Worm (Caenorhabditis elegans) whole organism, L3 larva: ENCODE data around the gene E02H4.4.

Experiments used
- R02D3.7 ChIP-seq: fragments of 150-350 bp; optimal IDR thresholded peaks from 2 replicates; lab custom pipeline; 2014; ENCODE audit warnings: missing biosample characterization, missing genetic modification characterization
- ZK546.5 ChIP-seq: sonication (generic microtip); optimal IDR thresholded peaks from 2 replicates; lab custom pipeline; 2017; ENCODE audit warnings: missing biosample characterization, missing genetic modification characterization
- aly-2 ChIP-seq: fragments of 150-350 bp; optimal IDR thresholded peaks from 2 replicates; lab custom pipeline; 2014; ENCODE audit warnings: missing biosample characterization, missing genetic modification characterization
- ceh-16 ChIP-seq: sonication (generic microtip); optimal IDR thresholded peaks from 2 replicates; lab custom pipeline; 2017; ENCODE audit warnings: missing biosample characterization, missing genetic modification characterization
- ceh-28 ChIP-seq: fragments of 150-350 bp; optimal IDR thresholded peaks from 2 replicates; lab custom pipeline; 2014; ENCODE audit warnings: missing biosample characterization, missing genetic modification reagents, missing genetic modification characterization
- ceh-82 ChIP-seq: fragments of 150-350 bp; optimal IDR thresholded peaks from 2 replicates; lab custom pipeline; 2014; ENCODE audit warnings: missing biosample characterization, missing genetic modification characterization
- ceh-9 ChIP-seq: sonication (generic microtip); optimal IDR thresholded peaks from 2 replicates; lab custom pipeline; 2018; ENCODE audit warnings: missing biosample characterization, missing genetic modification characterization
- daf-12 ChIP-seq: fragments of 150-350 bp; optimal IDR thresholded peaks from 2 replicates; lab custom pipeline; 2014; ENCODE audit warnings: missing biosample characterization, missing genetic modification reagents, missing genetic modification characterization
- egl-27 ChIP-seq: sonication (generic microtip); optimal IDR thresholded peaks from 4 replicates; lab custom pipeline; 2017; ENCODE audit warnings: missing biosample characterization, missing genetic modification reagents, missing genetic modification characterization
- egl-5 ChIP-seq: fragments of 150-350 bp; optimal IDR thresholded peaks from 2 replicates; lab custom pipeline; 2017; ENCODE audit warnings: missing biosample characterization, missing genetic modification reagents, missing genetic modification characterization, inconsistent platforms
- elt-1 ChIP-seq: fragments of 150-350 bp; optimal IDR thresholded peaks from 2 replicates; lab custom pipeline; 2014; ENCODE audit warnings: missing biosample characterization, missing genetic modification characterization
- elt-2 ChIP-seq: sonication (generic microtip); optimal IDR thresholded peaks from 2 replicates; lab custom pipeline; 2016; ENCODE audit warnings: missing genetic modification reagents, mild to moderate bottlenecking, missing genetic modification characterization, missing compliant biosample characterization
- elt-3 ChIP-seq, 3 experiments: fragments of 150-350 bp in 1 of 3; sonication (generic microtip) in 2 of 3; optimal IDR thresholded peaks; 2 replicates in 2 of 3; 4 replicates in 1 of 3; lab custom pipeline; 2014 to 2017; ENCODE audit warnings: missing biosample characterization in 3 of 3, missing genetic modification characterization in 3 of 3
- eor-1 ChIP-seq, 2 experiments: fragments of 150-350 bp; optimal IDR thresholded peaks; 2 replicates each; lab custom pipeline; 2014 to 2018; ENCODE audit warnings: missing biosample characterization in 2 of 2, missing genetic modification characterization in 2 of 2
- fkh-10 ChIP-seq: sonication (generic microtip); optimal IDR thresholded peaks from 2 replicates; lab custom pipeline; 2017; ENCODE audit warnings: missing biosample characterization, missing genetic modification reagents, missing genetic modification characterization
- fkh-2 ChIP-seq: fragments of 150-350 bp; optimal IDR thresholded peaks from 2 replicates; lab custom pipeline; 2014; ENCODE audit warnings: missing biosample characterization, missing genetic modification reagents, missing genetic modification characterization
- hmg-11 ChIP-seq: sonication (generic microtip); optimal IDR thresholded peaks from 2 replicates; lab custom pipeline; 2016; ENCODE audit warnings: missing genetic modification characterization, missing compliant biosample characterization
- jun-1 ChIP-seq: fragments of 150-350 bp; optimal IDR thresholded peaks from 2 replicates; lab custom pipeline; 2014; ENCODE audit warnings: missing biosample characterization, missing genetic modification reagents, missing genetic modification characterization
- lin-15B ChIP-seq: fragments of 150-350 bp; optimal IDR thresholded peaks from 2 replicates; lab custom pipeline; 2014; ENCODE audit warnings: missing biosample characterization, missing genetic modification characterization
- lin-39 ChIP-seq: fragments of 150-350 bp; optimal IDR thresholded peaks from 2 replicates; lab custom pipeline; 2018; ENCODE audit warnings: missing biosample characterization, missing genetic modification reagents, missing genetic modification characterization
- lsy-12 ChIP-seq: sonication (generic microtip); optimal IDR thresholded peaks from 2 replicates; lab custom pipeline; 2016; ENCODE audit warnings: mild to moderate bottlenecking, missing genetic modification characterization, missing compliant biosample characterization
- mdl-1 ChIP-seq: fragments of 150-350 bp; optimal IDR thresholded peaks from 2 replicates; lab custom pipeline; 2014; ENCODE audit warnings: missing biosample characterization, missing genetic modification characterization
- mml-1 ChIP-seq: fragments of 150-350 bp; sonication (generic microtip); optimal IDR thresholded peaks from 3 replicates; lab custom pipeline; 2014; ENCODE audit warnings: missing biosample characterization, missing genetic modification characterization
- nfya-1 ChIP-seq: sonication (generic microtip); optimal IDR thresholded peaks from 2 replicates; lab custom pipeline; 2017; ENCODE audit warnings: missing genetic modification characterization, mild to moderate bottlenecking, missing compliant biosample characterization, antibody characterized with exemption, moderate library complexity; ENCODE audit not compliant: insufficient read depth
- nhr-11 ChIP-seq: fragments of 150-350 bp; optimal IDR thresholded peaks from 2 replicates; lab custom pipeline; 2014; ENCODE audit warnings: missing biosample characterization, missing genetic modification characterization
- nhr-12 ChIP-seq: fragments of 150-350 bp; optimal IDR thresholded peaks from 2 replicates; lab custom pipeline; 2014; ENCODE audit warnings: missing biosample characterization, missing genetic modification characterization
- nhr-23 ChIP-seq: fragments of 150-350 bp; optimal IDR thresholded peaks from 2 replicates; lab custom pipeline; 2014; ENCODE audit warnings: missing biosample characterization, missing genetic modification reagents, missing genetic modification characterization
- nhr-237 ChIP-seq: fragments of 150-350 bp; optimal IDR thresholded peaks from 2 replicates; lab custom pipeline; 2014; ENCODE audit warnings: missing biosample characterization, missing genetic modification characterization
- nhr-25 ChIP-seq: sonication (generic microtip); optimal IDR thresholded peaks from 2 replicates; lab custom pipeline; 2017; ENCODE audit warnings: missing biosample characterization, missing genetic modification characterization
- nhr-43 ChIP-seq: sonication (generic microtip); optimal IDR thresholded peaks from 2 replicates; lab custom pipeline; 2016; ENCODE audit warnings: mild to moderate bottlenecking, missing genetic modification characterization, missing compliant biosample characterization; ENCODE audit not compliant: poor library complexity, severe bottlenecking
- nhr-67 ChIP-seq: fragments of 150-350 bp; optimal IDR thresholded peaks from 2 replicates; lab custom pipeline; 2014; ENCODE audit warnings: missing biosample characterization, missing genetic modification characterization
- nhr-77 ChIP-seq: fragments of 150-350 bp; optimal IDR thresholded peaks from 2 replicates; lab custom pipeline; 2014; ENCODE audit warnings: missing biosample characterization, missing genetic modification characterization
- pha-4 ChIP-seq: fragments of 150-350 bp; optimal IDR thresholded peaks from 2 replicates; lab custom pipeline; 2014; ENCODE audit warnings: missing biosample characterization, missing genetic modification reagents, missing genetic modification characterization
- sea-2 ChIP-seq: fragments of 150-350 bp; sonication (generic microtip); optimal IDR thresholded peaks from 4 replicates; lab custom pipeline; 2014; ENCODE audit warnings: missing biosample characterization, missing genetic modification reagents, missing genetic modification characterization
- skn-1 ChIP-seq: fragments of 150-350 bp; optimal IDR thresholded peaks from 2 replicates; lab custom pipeline; 2014; ENCODE audit warnings: missing biosample characterization, missing genetic modification characterization
- snpc-4 ChIP-seq: fragments of 150-350 bp; optimal IDR thresholded peaks from 2 replicates; lab custom pipeline; 2014; ENCODE audit warnings: missing biosample characterization, missing genetic modification characterization
- tbx-2 ChIP-seq: sonication (generic microtip); optimal IDR thresholded peaks from 2 replicates; lab custom pipeline; 2016; ENCODE audit warnings: mild to moderate bottlenecking, missing genetic modification characterization, missing compliant biosample characterization
- unc-39 ChIP-seq: sonication (generic microtip); optimal IDR thresholded peaks from 4 replicates; lab custom pipeline; 2017; ENCODE audit warnings: missing biosample characterization, missing genetic modification characterization
- unc-62 ChIP-seq: fragments of 150-350 bp; sonication (generic microtip); optimal IDR thresholded peaks from 4 replicates; lab custom pipeline; 2014; ENCODE audit warnings: missing biosample characterization, missing genetic modification reagents, missing genetic modification characterization
- zag-1 ChIP-seq: fragments of 150-350 bp; optimal IDR thresholded peaks from 2 replicates; lab custom pipeline; 2014; ENCODE audit warnings: missing biosample characterization, missing genetic modification characterization
- ztf-11 ChIP-seq: fragments of 150-350 bp; optimal IDR thresholded peaks from 2 replicates; lab custom pipeline; 2014; ENCODE audit warnings: missing biosample characterization, missing genetic modification characterization
- ztf-4 ChIP-seq: fragments of 150-350 bp; optimal IDR thresholded peaks from 2 replicates; lab custom pipeline; 2014; ENCODE audit warnings: missing biosample characterization, missing genetic modification characterization

The E02H4.4 gene

DNA sequence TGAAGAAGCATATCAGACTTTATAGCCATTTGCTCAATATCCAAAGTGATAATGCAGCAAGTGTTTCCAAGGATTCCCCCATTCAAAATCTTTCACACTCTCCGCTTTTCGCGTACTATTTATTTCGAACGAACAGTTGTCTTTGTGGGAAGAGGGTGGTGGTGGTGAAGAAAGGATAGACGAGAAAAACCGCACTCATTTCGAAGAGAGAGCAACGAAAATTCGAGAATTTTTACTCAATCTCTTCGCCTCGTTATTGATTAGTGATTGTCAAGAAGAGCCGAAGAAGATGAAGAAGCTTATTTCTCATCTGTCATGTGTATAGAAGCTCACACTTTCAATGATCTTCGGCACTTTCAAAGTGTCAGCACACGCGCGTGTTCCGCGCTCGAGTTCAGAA, 30.1 kb downstream of the E02H4.4 start:
- TF ChIP-seq nfya-1 (peak; percentile 14), nhr-11 (tag; lab: Kevin White, UChicago) (peak; percentile 89), lin-39 (peak; percentile 9), lsy-12 (no peak), nhr-77 (tag; lab: Kevin White, UChicago) (no peak), unc-62 (GFP tag; lab: Kevin White, UChicago) (no peak), ceh-9 (no peak), ceh-82 (tag; lab: Kevin White, UChicago) (no peak), egl-27 (tag; lab: Kevin White, UChicago) (no peak), elt-1 (no peak)

DNA sequence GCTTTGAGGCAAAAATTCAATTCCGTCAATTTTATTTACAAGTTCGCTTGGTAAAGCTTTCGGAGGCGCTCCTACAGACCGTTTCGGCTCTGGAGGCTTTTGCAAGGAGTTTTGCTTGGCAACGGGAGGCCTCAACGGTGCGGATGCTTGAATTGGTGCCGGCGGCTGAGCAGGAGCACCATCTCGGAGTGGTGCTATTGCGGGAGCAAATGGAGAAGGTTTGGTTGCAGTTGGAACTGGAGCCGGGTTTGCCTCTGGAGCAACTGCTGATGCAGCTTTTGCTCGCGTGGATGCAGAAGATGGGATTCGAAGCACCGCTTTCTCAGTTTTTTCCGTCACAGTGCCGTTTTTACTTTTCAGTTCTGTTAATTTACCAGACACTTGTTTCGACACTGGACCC, 32.2 kb downstream of the E02H4.4 start:
- no peak for TF ChIP-seq mml-1 (tag; lab: Kevin White, UChicago)
- no peak for TF ChIP-seq aly-2 (tag; lab: Kevin White, UChicago)

DNA sequence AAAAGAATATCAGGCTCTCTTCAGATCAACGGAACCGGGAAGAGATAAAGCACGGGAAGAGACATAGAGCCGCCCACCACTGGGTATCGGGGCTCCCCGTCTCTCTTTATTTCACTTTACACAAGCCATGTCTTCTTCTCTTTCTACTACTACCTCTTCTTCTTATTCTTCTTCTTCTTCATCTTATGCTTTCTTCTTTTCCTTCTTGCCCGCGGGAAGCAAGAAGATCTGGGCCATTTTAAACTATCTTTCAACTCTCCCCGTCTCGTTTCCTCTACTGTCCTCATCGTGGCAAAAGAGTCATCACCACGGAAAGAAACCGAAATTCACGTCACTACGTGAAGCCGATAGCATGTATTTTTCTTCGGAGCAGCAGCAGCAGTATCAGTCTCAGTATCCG, 34.9 kb downstream of the E02H4.4 start:
- TF ChIP-seq R02D3.7 (tag; lab: Kevin White, UChicago) (no peak), tbx-2 (tag; lab: Kevin White, UChicago) (no peak), nhr-11 (tag; lab: Kevin White, UChicago) (no peak), lin-15B (no peak), skn-1 (no peak), nhr-43 (tag; lab: Kevin White, UChicago) (no peak), snpc-4 (tag; lab: Kevin White, UChicago) (no peak), mdl-1 (no peak), nhr-67 (tag; lab: Kevin White, UChicago) (no peak)

DNA sequence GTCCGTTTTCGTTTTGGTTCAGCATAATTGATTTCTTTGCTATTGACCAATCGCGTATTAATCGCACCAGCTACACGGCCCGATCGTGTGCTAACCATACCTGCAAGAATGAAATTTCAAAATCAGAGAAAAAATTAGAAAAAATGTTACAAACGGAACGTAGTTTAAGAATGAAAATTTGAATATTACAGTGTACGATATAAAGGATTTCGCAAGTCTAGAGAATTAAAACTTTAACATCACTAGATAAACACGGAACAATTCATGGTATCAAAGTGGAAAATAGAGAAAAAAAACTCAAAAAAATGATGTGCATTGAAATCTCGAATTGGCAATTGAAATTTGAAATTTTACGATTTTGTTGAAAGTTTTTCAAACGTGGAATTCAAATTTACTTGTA, 38.8 kb downstream of the E02H4.4 start, which contains the start of gene madd-3:
madd-3 (minus strand) TSS at position 101 of the 400 bp plus-strand sequence.
- TF ChIP-seq jun-1 (tag; lab: Kevin White, UChicago) (no peak), elt-3 (tag; optimal IDR thresholded peaks at IDR 0.05; lab: Kevin White, UChicago) (no peak), nhr-23 (tag; lab: Kevin White, UChicago) (no peak), eor-1 (tag; optimal IDR thresholded peaks at IDR 0.05; lab: Kevin White, UChicago) (no peak), snpc-4 (tag; lab: Kevin White, UChicago) (no peak), lin-39 (no peak)
- TF ChIP-seq, all 47 proteins: peak for 0

DNA sequence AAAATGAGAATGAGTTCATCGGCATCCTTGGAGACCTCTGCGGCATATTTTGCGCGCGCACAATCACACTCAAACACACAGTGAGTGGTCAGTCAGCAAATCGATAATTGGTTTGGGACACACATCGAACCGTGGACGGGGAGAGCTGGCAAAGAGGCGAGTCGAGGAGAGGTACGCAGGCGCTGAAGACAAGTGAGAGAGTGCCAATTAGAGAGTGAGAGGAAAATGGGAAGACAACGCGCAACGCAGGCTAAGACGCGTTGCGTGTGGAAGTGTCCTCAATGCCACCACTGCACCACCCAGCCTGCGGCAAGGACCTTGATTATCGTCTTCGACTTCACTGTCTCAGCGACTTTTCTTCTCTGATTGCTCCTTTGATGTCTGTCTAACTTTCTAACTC, 39.4 kb downstream of the E02H4.4 start:
- TF ChIP-seq daf-12 (tag; lab: Kevin White, UChicago) (no peak), ceh-82 (tag; lab: Kevin White, UChicago) (no peak), hmg-11 (tag; lab: Kevin White, UChicago) (peak; percentile 87), ceh-28 (tag; lab: Kevin White, UChicago) (peak; percentile 93), zag-1 (tag; lab: Kevin White, UChicago) (no peak), mml-1 (tag; lab: Kevin White, UChicago) (no peak), ztf-4 (no peak), nhr-67 (tag; lab: Kevin White, UChicago) (no peak), eor-1 (tag; optimal IDR thresholded peaks at IDR 0.05; lab: Kevin White, UChicago) (no peak), sea-2 (GFP tag; lab: Kevin White, UChicago) (no peak), elt-1 (peak; percentile 16), egl-27 (tag; lab: Kevin White, UChicago) (peak; percentile 58), jun-1 (tag; lab: Kevin White, UChicago) (peak; percentile 50), nhr-237 (no peak), lin-39 (peak; percentile 96), skn-1 (peak; percentile 69), mdl-1 (peak; percentile 34), pha-4 (tag; lab: Kevin White, UChicago) (peak; percentile 80), fkh-10 (GFP tag; lab: Kevin White, UChicago) (no peak), nhr-23 (tag; lab: Kevin White, UChicago) (peak; percentile 29), fkh-2 (tag; lab: Kevin White, UChicago) (no peak), elt-2 (peak; percentile 30), nhr-77 (tag; lab: Kevin White, UChicago) (no peak), nhr-25 (peak; percentile 68), tbx-2 (tag; lab: Kevin White, UChicago) (peak; percentile 37), egl-5 (tag; lab: Kevin White, UChicago) (peak; percentile 37), unc-39 (no peak), ztf-11 (no peak), nhr-12 (tag; lab: Kevin White, UChicago) (no peak), unc-62 (GFP tag; lab: Kevin White, UChicago) (no peak), ZK546.5 (tag; lab: Kevin White, UChicago) (no peak), lin-15B (peak; percentile 20), ceh-16 (tag; lab: Kevin White, UChicago) (no peak), nhr-11 (tag; lab: Kevin White, UChicago) (no peak), nfya-1 (peak; percentile 93), lsy-12 (peak; percentile 33), nhr-43 (tag; lab: Kevin White, UChicago) (no peak), elt-3 (tag; optimal IDR thresholded peaks at IDR 0.05; lab: Kevin White, UChicago) (peak in 1 of 3 experiments; percentile 12)
